Fruit fly (Drosophila melanogaster) whole organism, embryonic: ENCODE results near the gene Sce.
A peak's percentile ranks its signal among the peaks of the same experiment; 100 is the strongest.

ENCODE experiments used
- CG12659 ChIP-seq: fragments of 200-800 bp; sonication (Bioruptor generic); optimal IDR thresholded peaks from 3 replicates; lab custom pipeline; 2017; ENCODE audit warnings: mild to moderate bottlenecking, missing biosample characterization, missing genetic modification reagents, missing genetic modification characterization
- CG1602 ChIP-seq: fragments of 200-800 bp; sonication (Bioruptor generic); optimal IDR thresholded peaks from 3 replicates; lab custom pipeline; 2016; ENCODE audit warnings: missing biosample characterization, missing genetic modification characterization
- CG16779 ChIP-seq: fragments of 200-800 bp; sonication (Bioruptor generic); IDR thresholded peaks from 2 replicates; pipeline ENCODE4 v1.3.6; 2022; ENCODE audit warnings: missing biosample characterization, missing genetic modification characterization
- CG17385 ChIP-seq: fragments of 200-800 bp; sonication (Bioruptor generic); optimal IDR thresholded peaks from 3 replicates; lab custom pipeline; 2018; ENCODE audit warnings: missing biosample characterization, mild to moderate bottlenecking, missing genetic modification characterization
- CG17612 ChIP-seq: fragments of 200-800 bp; sonication (Bioruptor generic); IDR thresholded peaks from 2 replicates; pipeline ENCODE4 v1.3.6; 2022; ENCODE audit warnings: missing biosample characterization, missing genetic modification characterization
- CG2199 ChIP-seq: fragments of 200-800 bp; sonication (Bioruptor generic); IDR thresholded peaks from 3 replicates; pipeline ENCODE4 v1.3.6; 2022; ENCODE audit warnings: missing biosample characterization, missing genetic modification characterization
- CG31365 ChIP-seq: fragments of 200-800 bp; sonication (Bioruptor generic); optimal IDR thresholded peaks from 2 replicates; lab custom pipeline; 2018; ENCODE audit warnings: missing biosample characterization, mild to moderate bottlenecking, missing genetic modification characterization
- CG4617 ChIP-seq: fragments of 200-800 bp; sonication (Bioruptor generic); optimal IDR thresholded peaks from 3 replicates; lab custom pipeline; 2016; ENCODE audit warnings: missing biosample characterization, missing genetic modification characterization, borderline replicate concordance
- CG6272 ChIP-seq: fragments of 200-800 bp; sonication (Bioruptor generic); IDR thresholded peaks from 2 replicates; pipeline ENCODE4 v1.3.6; 2022; ENCODE audit warnings: missing biosample characterization, missing genetic modification characterization
- CG6689 ChIP-seq: fragments of 200-800 bp; sonication (Bioruptor generic); IDR thresholded peaks from 2 replicates; pipeline ENCODE4 v1.3.6; 2022; ENCODE audit warnings: missing biosample characterization, missing genetic modification characterization
- CG8290 ChIP-seq, 3 experiments: fragments of 200-800 bp; sonication (Bioruptor generic); optimal IDR thresholded peaks; 2 replicates each; lab custom pipeline; 2016 to 2019; ENCODE audit warnings: missing biosample characterization in 3 of 3, missing genetic modification characterization in 3 of 3, mild to moderate bottlenecking in 2 of 3, moderate library complexity in 1 of 3
- CG8478 ChIP-seq: fragments of >200 bp; optimal IDR thresholded peaks from 2 replicates; lab custom pipeline; 2018
- CTCF ChIP-seq: fragments of 200-800 bp; sonication (Bioruptor generic); optimal IDR thresholded peaks from 2 replicates; lab custom pipeline; 2017; ENCODE audit warnings: missing biosample characterization, mild to moderate bottlenecking, missing genetic modification characterization, moderate library complexity
- Dek ChIP-seq: fragments of 200-800 bp; sonication (Bioruptor generic); optimal IDR thresholded peaks from 3 replicates; lab custom pipeline; 2019; ENCODE audit warnings: missing biosample characterization, mild to moderate bottlenecking, missing genetic modification characterization, moderate library complexity
- Dfd ChIP-seq, 2 experiments: fragments of >200 bp; optimal IDR thresholded peaks; 2 replicates each; lab custom pipeline; 2017; ENCODE audit warnings: missing biosample characterization in 2 of 2, missing genetic modification characterization in 2 of 2
- Dip2 ChIP-seq: fragments of 200-800 bp; sonication (Bioruptor generic); IDR thresholded peaks from 2 replicates; pipeline ENCODE4 v1.3.6; 2022; ENCODE audit warnings: missing biosample characterization, missing genetic modification characterization
- Dip3 ChIP-seq: fragments of 200-800 bp; sonication (Bioruptor generic); optimal IDR thresholded peaks from 3 replicates; lab custom pipeline; 2016; ENCODE audit warnings: missing biosample characterization, missing genetic modification characterization
- Dp ChIP-seq: fragments of 200-800 bp; sonication (Bioruptor generic); optimal IDR thresholded peaks from 2 replicates; lab custom pipeline; 2018; ENCODE audit warnings: missing biosample characterization, mild to moderate bottlenecking, missing genetic modification characterization, moderate library complexity
- Elba2 ChIP-seq: fragments of 200-800 bp; sonication (Bioruptor generic); optimal IDR thresholded peaks from 3 replicates; lab custom pipeline; 2016; ENCODE audit warnings: missing biosample characterization, missing genetic modification characterization
- Ets65A ChIP-seq: fragments of 200-800 bp; sonication (Bioruptor generic); peaks from one replicate; lab custom pipeline; 2016; ENCODE audit warnings: missing biosample characterization, missing genetic modification characterization
- HmgZ ChIP-seq: fragments of 200-800 bp; sonication (Bioruptor generic); optimal IDR thresholded peaks from 2 replicates; lab custom pipeline; 2018; ENCODE audit warnings: missing biosample characterization, mild to moderate bottlenecking, missing genetic modification characterization
- Hr39 ChIP-seq: fragments of >200 bp; optimal IDR thresholded peaks from 2 replicates; lab custom pipeline; 2017
- Lhr ChIP-seq: fragments of 200-800 bp; sonication (Bioruptor generic); optimal IDR thresholded peaks from 3 replicates; lab custom pipeline; 2017; ENCODE audit warnings: mild to moderate bottlenecking, missing biosample characterization, missing genetic modification reagents, missing genetic modification characterization
- Myb ChIP-seq: fragments of 200-800 bp; sonication (Bioruptor generic); optimal IDR thresholded peaks from 2 replicates; lab custom pipeline; 2016; ENCODE audit warnings: missing biosample characterization, missing genetic modification characterization
- Opbp ChIP-seq: fragments of 200-800 bp; sonication (Bioruptor generic); IDR thresholded peaks from 3 replicates; pipeline ENCODE4 v1.3.6; 2022; ENCODE audit warnings: missing biosample characterization, missing genetic modification characterization; ENCODE audit not compliant: partially characterized antibody
- Rx ChIP-seq: fragments of 200-800 bp; sonication (Bioruptor generic); IDR thresholded peaks from 2 replicates; pipeline ENCODE4 v1.3.6; 2022; ENCODE audit warnings: missing biosample characterization, missing genetic modification characterization
- Six4 ChIP-seq: fragments of 200-800 bp; sonication (Bioruptor generic); optimal IDR thresholded peaks from 2 replicates; lab custom pipeline; 2016; ENCODE audit warnings: missing biosample characterization, missing genetic modification characterization
- bcd ChIP-seq: fragments of 200-800 bp; sonication (Bioruptor generic); optimal IDR thresholded peaks from 2 replicates; lab custom pipeline; 2017; ENCODE audit warnings: missing biosample characterization, mild to moderate bottlenecking, missing genetic modification characterization
- br ChIP-seq: fragments of >200 bp; optimal IDR thresholded peaks from 2 replicates; lab custom pipeline; 2017
- btn ChIP-seq: fragments of 200-800 bp; sonication (Bioruptor generic); optimal IDR thresholded peaks from 2 replicates; lab custom pipeline; 2016; ENCODE audit warnings: missing biosample characterization, missing genetic modification characterization
- fru ChIP-seq: fragments of >200 bp; optimal IDR thresholded peaks from 2 replicates; lab custom pipeline; 2017
- pita ChIP-seq: fragments of 200-800 bp; sonication (Bioruptor generic); optimal IDR thresholded peaks from 2 replicates; lab custom pipeline; 2017; ENCODE audit warnings: missing biosample characterization, mild to moderate bottlenecking, missing genetic modification characterization
- sc ChIP-seq, 3 experiments: fragments of >200 bp in 2 of 3; fragments of 200-800 bp in 1 of 3; sonication (Bioruptor generic) in 1 of 3; optimal IDR thresholded peaks; 2 replicates in 2 of 3; 3 replicates in 1 of 3; lab custom pipeline; 2017; ENCODE audit warnings: mild to moderate bottlenecking in 1 of 3, missing biosample characterization in 1 of 3, missing genetic modification characterization in 1 of 3, missing genetic modification reagents in 1 of 3
- sd ChIP-seq: fragments of 200-800 bp; sonication (Bioruptor generic); optimal IDR thresholded peaks from 3 replicates; lab custom pipeline; 2018; ENCODE audit warnings: missing biosample characterization, mild to moderate bottlenecking, missing genetic modification characterization, moderate library complexity
- ssp ChIP-seq: fragments of 200-800 bp; sonication (Bioruptor generic); IDR thresholded peaks from 2 replicates; pipeline ENCODE4 v1.3.6; 2022; ENCODE audit warnings: missing biosample characterization, missing genetic modification characterization
- stwl ChIP-seq: fragments of 200-800 bp; sonication (Bioruptor generic); optimal IDR thresholded peaks from 3 replicates; lab custom pipeline; 2018; ENCODE audit warnings: missing biosample characterization, mild to moderate bottlenecking, missing genetic modification characterization, moderate library complexity

The Sce gene

dm6 chr3R:27651710-27652109 lies 30.1 kb downstream of the Sce start:
- peak; percentile 75 for TF ChIP-seq pita (GFP tag; lab: Kevin White, UChicago)
- TF ChIP-seq CG31365, result peak; percentile 95
- TF ChIP-seq CTCF (GFP tag; lab: Kevin White, UChicago), result peak; percentile 63
- TF ChIP-seq Ets65A (GFP tag; lab: Kevin White, UChicago), result peak; percentile 68
- peak; percentile 7 for TF ChIP-seq CG12659 (GFP tag; lab: Kevin White, UChicago)
- TF ChIP-seq Dek (tag; lab: Kevin White, UChicago), result peak; percentile 22
- no peak for TF ChIP-seq CG8290 (GFP tag; optimal IDR thresholded peaks at IDR 0.05; lab: Kevin White, UChicago)
- TF ChIP-seq CG8290 (tag; optimal IDR thresholded peaks at IDR 0.05; lab: Kevin White, UChicago), result peak in 1 of 2 experiments; percentile 67
- TF ChIP-seq Myb (GFP tag; lab: Kevin White, UChicago), result peak; percentile 92
- peak; percentile 18 for TF ChIP-seq HmgZ (tag; lab: Kevin White, UChicago)
- no peak for TF ChIP-seq sd
- no peak for TF ChIP-seq Six4 (GFP tag; lab: Kevin White, UChicago)
- TF ChIP-seq CG2199 (GFP tag; lab: Robert Waterston, UW), result peak; percentile 29; the same call in 1 of the 3 replicates
- peak; percentile 59 for TF ChIP-seq CG8478 (lab: Kevin White, UChicago)
- TF ChIP-seq CG17385 (GFP tag; lab: Kevin White, UChicago), result no peak
- no peak for TF ChIP-seq bcd (GFP tag; lab: Kevin White, UChicago)
- peak; percentile 16 for TF ChIP-seq Dp (GFP tag; lab: Kevin White, UChicago)
- TF ChIP-seq stwl (tag; lab: Kevin White, UChicago), result peak; percentile 28
- TF ChIP-seq Lhr (GFP tag; lab: Kevin White, UChicago), result peak; percentile 32
- no peak for TF ChIP-seq CG6272 (GFP tag; lab: Robert Waterston, UW)
- peak; percentile 9 for TF ChIP-seq Elba2 (GFP tag; lab: Kevin White, UChicago)
- peak; percentile 32; the same call in 1 of the 3 replicates for TF ChIP-seq Opbp (GFP tag; lab: Robert Waterston, UW)

- no peak for TF ChIP-seq btn (GFP tag; lab: Kevin White, UChicago)
- peak in 1 of 2 experiments; percentile 80 for TF ChIP-seq Dfd (GFP tag; optimal IDR thresholded peaks at IDR 0.05; lab: Kevin White, UChicago)
- no peak for TF ChIP-seq Rx (GFP tag; lab: Robert Waterston, UW)
- TF ChIP-seq Hr39 (lab: Kevin White, UChicago), result peak; percentile 15
Observed at dm6 chr3R:27647817-27648216, 34.0 kb downstream of the Sce start.

dm6 chr3R:27643080-27643479 lies 38.7 kb downstream of the Sce start:
- TF ChIP-seq Dip3 (GFP tag; lab: Kevin White, UChicago) (no peak), CG6689 (GFP tag; lab: Robert Waterston, UW) (no peak), fru (lab: Kevin White, UChicago) (no peak), CG1602 (no peak), br (lab: Kevin White, UChicago) (no peak), CG4617 (GFP tag; lab: Kevin White, UChicago) (no peak), sc (optimal IDR thresholded peaks at IDR 0.05; lab: Kevin White, UChicago) (no peak), sc (GFP tag; optimal IDR thresholded peaks at IDR 0.05; lab: Kevin White, UChicago) (no peak), Dip2 (GFP tag; lab: Robert Waterston, UW) (no peak), CG16779 (GFP tag; lab: Robert Waterston, UW) (no peak), CG8290 (GFP tag; optimal IDR thresholded peaks at IDR 0.05; lab: Kevin White, UChicago) (peak; percentile 76), CG8290 (tag; optimal IDR thresholded peaks at IDR 0.05; lab: Kevin White, UChicago) (peak in 1 of 2 experiments; percentile 87), CG17612 (GFP tag; lab: Robert Waterston, UW) (peak; percentile 89), Ets65A (GFP tag; lab: Kevin White, UChicago) (peak; percentile 19), ssp (GFP tag; lab: Robert Waterston, UW) (no peak)
